Worm (Caenorhabditis elegans) whole organism, L4 larva: ENCODE data around the gene sre-41.

ENCODE experiments used
- F44E2.7 ChIP-seq: fragments of 200-800 bp; sonication (Bioruptor generic); IDR thresholded peaks from 2 replicates; pipeline ENCODE4 v2.1.2; 2022; ENCODE audit warnings: missing genetic modification characterization, missing compliant biosample characterization
- T26A8.4 ChIP-seq: fragments of 200-800 bp; sonication (Bioruptor generic); IDR thresholded peaks from 2 replicates; pipeline ENCODE4 v1.3.6; 2022; ENCODE audit warnings: missing genetic modification characterization, missing compliant biosample characterization
- aha-1 ChIP-seq: fragments of 150-350 bp; peaks from one replicate; lab custom pipeline; 2014; ENCODE audit warnings: missing biosample characterization, missing genetic modification characterization
- aly-2 ChIP-seq: sonication (generic microtip); optimal IDR thresholded peaks from 2 replicates; lab custom pipeline; 2018; ENCODE audit warnings: missing biosample characterization, missing genetic modification characterization
- ceh-20 ChIP-seq: fragments of 200-800 bp; sonication (Bioruptor generic); IDR thresholded peaks from 2 replicates; pipeline ENCODE4 v1.3.6; 2022; ENCODE audit warnings: missing genetic modification reagents, missing genetic modification characterization, missing compliant biosample characterization
- ceh-32 ChIP-seq: sonication (generic microtip); optimal IDR thresholded peaks from 2 replicates; lab custom pipeline; 2016; ENCODE audit warnings: mild to moderate bottlenecking, missing genetic modification characterization, missing compliant biosample characterization; ENCODE audit not compliant: poor library complexity
- ceh-44 ChIP-seq: fragments of 200-800 bp; sonication (Bioruptor generic); IDR thresholded peaks from 2 replicates; pipeline ENCODE4 v1.3.6; 2022; ENCODE audit warnings: missing genetic modification reagents, missing genetic modification characterization, missing compliant biosample characterization
- ceh-82 ChIP-seq: sonication (generic microtip); optimal IDR thresholded peaks from 2 replicates; lab custom pipeline; 2017; ENCODE audit warnings: missing biosample characterization, missing genetic modification characterization
- ces-1 ChIP-seq: fragments of 150-350 bp; sonication (generic microtip); optimal IDR thresholded peaks from 4 replicates; lab custom pipeline; 2014; ENCODE audit warnings: missing biosample characterization, missing genetic modification reagents, missing genetic modification characterization
- cey-2 ChIP-seq: sonication (generic microtip); optimal IDR thresholded peaks from 3 replicates; lab custom pipeline; 2017; ENCODE audit warnings: missing genetic modification characterization, mild to moderate bottlenecking, missing compliant biosample characterization, antibody characterized with exemption, borderline replicate concordance; ENCODE audit not compliant: insufficient read depth
- ctbp-1 ChIP-seq: fragments of 200-800 bp; sonication (Bioruptor generic); IDR thresholded peaks from 2 replicates; pipeline ENCODE4 v1.3.6; 2022; ENCODE audit warnings: missing genetic modification reagents, missing genetic modification characterization, missing compliant biosample characterization
- daf-12 ChIP-seq: fragments of 150-350 bp; optimal IDR thresholded peaks from 2 replicates; lab custom pipeline; 2014; ENCODE audit warnings: missing biosample characterization, missing genetic modification reagents, missing genetic modification characterization
- daf-16 ChIP-seq, 3 experiments: sonication (generic microtip); optimal IDR thresholded peaks; 2 replicates each; lab custom pipeline; 2016 to 2017; ENCODE audit warnings: missing genetic modification characterization in 3 of 3, missing genetic modification reagents in 3 of 3, mild to moderate bottlenecking in 2 of 3, missing compliant biosample characterization in 2 of 3, missing biosample characterization in 1 of 3, moderate library complexity in 1 of 3
- dmd-6 ChIP-seq: fragments of 200-800 bp; sonication (Bioruptor generic); IDR thresholded peaks from 2 replicates; pipeline ENCODE4 v1.3.6; 2022; ENCODE audit warnings: missing genetic modification reagents, missing genetic modification characterization, missing compliant biosample characterization
- egl-43 ChIP-seq: fragments of 200-800 bp; sonication (Bioruptor generic); IDR thresholded peaks from 2 replicates; pipeline ENCODE4 v1.3.6; 2022; ENCODE audit warnings: missing genetic modification reagents, missing genetic modification characterization, missing compliant biosample characterization
- fos-1 ChIP-seq: fragments of 150-350 bp; optimal IDR thresholded peaks from 2 replicates; lab custom pipeline; 2014; ENCODE audit warnings: missing biosample characterization, missing genetic modification characterization
- hlh-30 ChIP-seq: sonication (generic microtip); optimal IDR thresholded peaks from 2 replicates; lab custom pipeline; 2017; ENCODE audit warnings: antibody characterized with exemption, mild to moderate bottlenecking, missing genetic modification characterization, missing compliant biosample characterization; ENCODE audit not compliant: insufficient read depth
- lin-13 ChIP-seq: fragments of 150-350 bp; optimal IDR thresholded peaks from 2 replicates; lab custom pipeline; 2014; ENCODE audit warnings: missing biosample characterization, missing genetic modification reagents, missing genetic modification characterization
- lin-15B ChIP-seq: fragments of 150-350 bp; sonication (generic microtip); optimal IDR thresholded peaks from 3 replicates; lab custom pipeline; 2014; ENCODE audit warnings: missing biosample characterization, missing genetic modification characterization
- lin-39 ChIP-seq: fragments of 150-350 bp; optimal IDR thresholded peaks from 2 replicates; lab custom pipeline; 2014; ENCODE audit warnings: missing biosample characterization, missing genetic modification reagents, missing genetic modification characterization
- lir-3 ChIP-seq: sonication (generic microtip); optimal IDR thresholded peaks from 2 replicates; lab custom pipeline; 2016; ENCODE audit warnings: mild to moderate bottlenecking, missing genetic modification characterization, missing compliant biosample characterization
- lsy-2 ChIP-seq, 2 experiments: fragments of 150-350 bp in 1 of 2; sonication (generic microtip) in 1 of 2; optimal IDR thresholded peaks; 2 replicates each; lab custom pipeline; 2014 to 2017; ENCODE audit warnings: missing biosample characterization in 2 of 2, missing genetic modification characterization in 2 of 2
- mdl-1 ChIP-seq, 2 experiments: fragments of 150-350 bp in 1 of 2; sonication (generic microtip) in 1 of 2; optimal IDR thresholded peaks; 2 replicates each; lab custom pipeline; 2014 to 2017; ENCODE audit warnings: missing biosample characterization in 2 of 2, missing genetic modification characterization in 2 of 2
- mep-1 ChIP-seq: fragments of 150-350 bp; sonication (generic microtip); optimal IDR thresholded peaks from 3 replicates; lab custom pipeline; 2014; ENCODE audit warnings: missing biosample characterization, missing genetic modification characterization
- mes-2 ChIP-seq: sonication (generic microtip); optimal IDR thresholded peaks from 2 replicates; lab custom pipeline; 2016; ENCODE audit warnings: missing genotype, mild to moderate bottlenecking, missing genetic modification characterization, missing compliant biosample characterization; ENCODE audit not compliant: poor library complexity, severe bottlenecking
- mxl-3 ChIP-seq: fragments of 200-800 bp; sonication (Bioruptor generic); optimal IDR thresholded peaks from 2 replicates; lab custom pipeline; 2018; ENCODE audit warnings: mild to moderate bottlenecking, missing genetic modification characterization, missing compliant biosample characterization
- nhr-10 ChIP-seq: fragments of 150-350 bp; optimal IDR thresholded peaks from 2 replicates; lab custom pipeline; 2014; ENCODE audit warnings: missing biosample characterization, missing genetic modification characterization
- nhr-11 ChIP-seq: fragments of 150-350 bp; optimal IDR thresholded peaks from 2 replicates; lab custom pipeline; 2014; ENCODE audit warnings: missing biosample characterization, missing genetic modification characterization
- nhr-42 ChIP-seq: fragments of 200-800 bp; sonication (Bioruptor generic); IDR thresholded peaks from 2 replicates; pipeline ENCODE4 v1.3.6; 2022; ENCODE audit warnings: missing genetic modification characterization, missing compliant biosample characterization
- nhr-6 ChIP-seq: fragments of 150-350 bp; optimal IDR thresholded peaks from 2 replicates; lab custom pipeline; 2014; ENCODE audit warnings: missing biosample characterization, missing genetic modification characterization
- php-3 ChIP-seq: fragments of 200-800 bp; sonication (Bioruptor generic); IDR thresholded peaks from 2 replicates; pipeline ENCODE4 v1.3.6; 2022; ENCODE audit warnings: missing genetic modification reagents, missing genetic modification characterization, missing compliant biosample characterization
- rbr-2 ChIP-seq: sonication (generic microtip); optimal IDR thresholded peaks from 2 replicates; lab custom pipeline; 2016; ENCODE audit warnings: missing genotype, missing genetic modification characterization, missing compliant biosample characterization
- tra-1 ChIP-seq: fragments of 200-800 bp; sonication (Bioruptor generic); IDR thresholded peaks from 2 replicates; pipeline ENCODE4 v1.3.6; 2022; ENCODE audit warnings: missing genetic modification reagents, missing genetic modification characterization, missing compliant biosample characterization
- unc-130 ChIP-seq: sonication (generic microtip); optimal IDR thresholded peaks from 2 replicates; lab custom pipeline; 2016; ENCODE audit warnings: missing genetic modification reagents, missing genetic modification characterization, missing compliant biosample characterization
- zfp-3 ChIP-seq: fragments of 200-800 bp; sonication (Bioruptor generic); conservative IDR thresholded peaks from 2 replicates; pipeline ENCODE4 v1.3.6; 2022; ENCODE audit warnings: missing genetic modification reagents, missing genetic modification characterization, missing compliant biosample characterization

The sre-41 gene

ce11 chrII:12378793-12379192 is 9.3 kb upstream of the sre-41 start:
- TF ChIP-seq lsy-2 (tag; optimal IDR thresholded peaks at IDR 0.05; lab: Kevin White, UChicago) (peak in 1 of 2 experiments; percentile 8), ces-1 (GFP tag; lab: Kevin White, UChicago) (no peak), php-3 (GFP tag; lab: Robert Waterston, UW) (no peak), tra-1 (GFP tag; lab: Robert Waterston, UW) (no peak), zfp-3 (GFP tag; lab: Robert Waterston, UW) (no peak), nhr-11 (tag; lab: Kevin White, UChicago) (peak; percentile 18), daf-16 (GFP tag; optimal IDR thresholded peaks at IDR 0.05; lab: Kevin White, UChicago) (peak in 1 of 2 experiments; percentile 65), daf-16 (tag; optimal IDR thresholded peaks at IDR 0.05; lab: Kevin White, UChicago) (peak; percentile 66), mes-2 (peak; percentile 33), nhr-10 (tag; lab: Kevin White, UChicago) (no peak), mdl-1 (tag; optimal IDR thresholded peaks at IDR 0.05; lab: Kevin White, UChicago) (peak in 1 of 2 experiments; percentile 23), mep-1 (peak; percentile 35), hlh-30 (tag; lab: Kevin White, UChicago) (peak; percentile 53), rbr-2 (tag; lab: Kevin White, UChicago) (peak; percentile 42), lin-39 (tag; lab: Kevin White, UChicago) (no peak), dmd-6 (no peak), nhr-6 (tag; lab: Kevin White, UChicago) (peak; percentile 35), lir-3 (tag; lab: Kevin White, UChicago) (no peak)

- TF ChIP-seq egl-43 (GFP tag; lab: Robert Waterston, UW) (no peak), T26A8.4 (GFP tag; lab: Robert Waterston, UW) (no peak), lin-13 (GFP tag; lab: Kevin White, UChicago) (no peak), ceh-44 (GFP tag; lab: Robert Waterston, UW) (no peak), fos-1 (no peak), nhr-10 (tag; lab: Kevin White, UChicago) (no peak), daf-12 (no peak)
- TF ChIP-seq, all 104 proteins: peak for 0
Measured at ce11 chrII:12379430-12379829, 8.7 kb upstream of the sre-41 start, which contains the start of gene marc-5. Gene marc-5 (minus strand): TSS chrII:12379530.

- TF ChIP-seq ceh-32 (tag; lab: Kevin White, UChicago) (no peak), cey-2 (tag; lab: Kevin White, UChicago) (no peak), nhr-42 (GFP tag; lab: Robert Waterston, UW) (no peak), ceh-20 (GFP tag; lab: Robert Waterston, UW) (no peak), ctbp-1 (GFP tag; lab: Robert Waterston, UW) (no peak), ceh-44 (GFP tag; lab: Robert Waterston, UW) (no peak), mep-1 (no peak), F44E2.7 (GFP tag; lab: Robert Waterston, UW) (no peak), lin-15B (tag; lab: Kevin White, UChicago) (no peak), aly-2 (tag; lab: Kevin White, UChicago) (no peak), mxl-3 (GFP tag; lab: Kevin White, UChicago) (no peak), unc-130 (GFP tag; lab: Kevin White, UChicago) (no peak), ceh-82 (tag; lab: Kevin White, UChicago) (no peak), aha-1 (tag; lab: Kevin White, UChicago) (no peak)
Measured at ce11 chrII:12380888-12381287, 7.2 kb upstream of the sre-41 start.
